Fruit fly (Drosophila melanogaster) whole organism, embryonic: ENCODE measurements around the gene fzy.

Experiments used
- Asciz ChIP-seq: fragments of 200-800 bp; sonication (Bioruptor generic); optimal IDR thresholded peaks from 2 replicates; lab custom pipeline; 2017; ENCODE audit warnings: missing biosample characterization, mild to moderate bottlenecking, missing genetic modification characterization, missing genetic modification reagents
- Atf3 ChIP-seq: fragments of 200-800 bp; sonication (Bioruptor generic); optimal IDR thresholded peaks from 3 replicates; lab custom pipeline; 2016; ENCODE audit warnings: missing biosample characterization, missing genetic modification characterization
- BEAF-32 ChIP-seq: fragments of 200-800 bp; sonication (Bioruptor generic); optimal IDR thresholded peaks from 3 replicates; lab custom pipeline; 2017; ENCODE audit warnings: missing biosample characterization, missing genetic modification characterization, mild to moderate bottlenecking, moderate library complexity, missing genetic modification reagents
- CG10431 ChIP-seq: fragments of 200-800 bp; sonication (Bioruptor generic); optimal IDR thresholded peaks from 3 replicates; lab custom pipeline; 2018; ENCODE audit warnings: missing biosample characterization, mild to moderate bottlenecking, missing genetic modification characterization
- CG11398 ChIP-seq: fragments of 200-800 bp; sonication (Bioruptor generic); optimal IDR thresholded peaks from 2 replicates; lab custom pipeline; 2016; ENCODE audit warnings: missing biosample characterization, missing genetic modification characterization
- CG12236 ChIP-seq: fragments of 200-800 bp; sonication (Bioruptor generic); optimal IDR thresholded peaks from 2 replicates; lab custom pipeline; 2016; ENCODE audit warnings: missing biosample characterization, missing genetic modification characterization
- CG12391 ChIP-seq: fragments of 200-800 bp; sonication (Bioruptor generic); optimal IDR thresholded peaks from 3 replicates; lab custom pipeline; 2018; ENCODE audit warnings: missing biosample characterization, mild to moderate bottlenecking, missing genetic modification characterization, moderate library complexity
- CG12769 ChIP-seq: fragments of 200-800 bp; sonication (Bioruptor generic); optimal IDR thresholded peaks from 2 replicates; lab custom pipeline; 2019; ENCODE audit warnings: missing biosample characterization, mild to moderate bottlenecking, missing genetic modification characterization, moderate library complexity
- CG15269 ChIP-seq: fragments of 200-800 bp; sonication (Bioruptor generic); optimal IDR thresholded peaks from 2 replicates; lab custom pipeline; 2018; ENCODE audit warnings: missing biosample characterization, mild to moderate bottlenecking, missing genetic modification characterization, moderate library complexity
- CG16863 ChIP-seq: fragments of 200-800 bp; sonication (Bioruptor generic); optimal IDR thresholded peaks from 3 replicates; lab custom pipeline; 2016; ENCODE audit warnings: missing biosample characterization, missing genetic modification characterization
- CG17361 ChIP-seq: fragments of 200-800 bp; sonication (Bioruptor generic); IDR thresholded peaks from 3 replicates; pipeline ENCODE4 v1.3.6; 2022; ENCODE audit warnings: missing biosample characterization, missing genetic modification characterization
- CG2116 ChIP-seq: fragments of 200-800 bp; sonication (Bioruptor generic); optimal IDR thresholded peaks from 3 replicates; lab custom pipeline; 2018; ENCODE audit warnings: missing biosample characterization, mild to moderate bottlenecking, missing genetic modification characterization
- CG2199 ChIP-seq: fragments of 200-800 bp; sonication (Bioruptor generic); IDR thresholded peaks from 3 replicates; pipeline ENCODE4 v1.3.6; 2022; ENCODE audit warnings: missing biosample characterization, missing genetic modification characterization
- CG2712 ChIP-seq: fragments of 200-800 bp; optimal IDR thresholded peaks from 3 replicates; lab custom pipeline; 2019; ENCODE audit warnings: missing biosample characterization, mild to moderate bottlenecking, missing genetic modification characterization, moderate library complexity
- CG2889 ChIP-seq: fragments of 200-800 bp; sonication (Bioruptor generic); IDR thresholded peaks from 3 replicates; pipeline ENCODE4 v1.3.6; 2022; ENCODE audit warnings: missing biosample characterization, missing genetic modification characterization
- CG3281 ChIP-seq: fragments of 200-800 bp; sonication (Bioruptor generic); optimal IDR thresholded peaks from 3 replicates; lab custom pipeline; 2017; ENCODE audit warnings: missing biosample characterization, mild to moderate bottlenecking, missing genetic modification characterization
- CG33213 ChIP-seq: fragments of 200-800 bp; sonication (Bioruptor generic); optimal IDR thresholded peaks from 3 replicates; lab custom pipeline; 2016; ENCODE audit warnings: missing biosample characterization, missing genetic modification characterization
- CG42726 ChIP-seq: fragments of 200-800 bp; sonication (Bioruptor generic); IDR thresholded peaks from 2 replicates; pipeline ENCODE4 v1.3.6; 2022; ENCODE audit warnings: missing biosample characterization, missing genetic modification characterization; ENCODE audit not compliant: partially characterized antibody
- CG4282 ChIP-seq: fragments of 200-800 bp; sonication (Bioruptor generic); optimal IDR thresholded peaks from 2 replicates; lab custom pipeline; 2016; ENCODE audit warnings: missing biosample characterization, missing genetic modification characterization
- CG4820 ChIP-seq: fragments of 200-800 bp; sonication (Bioruptor generic); optimal IDR thresholded peaks from 3 replicates; lab custom pipeline; 2016; ENCODE audit warnings: missing biosample characterization, missing genetic modification characterization
- CG8359 ChIP-seq: fragments of 200-800 bp; sonication (Bioruptor generic); optimal IDR thresholded peaks from 2 replicates; lab custom pipeline; 2017; ENCODE audit warnings: missing biosample characterization, mild to moderate bottlenecking, missing genetic modification characterization, borderline replicate concordance
- CG9609 ChIP-seq: fragments of 200-800 bp; sonication (Bioruptor generic); optimal IDR thresholded peaks from 3 replicates; lab custom pipeline; 2016; ENCODE audit warnings: missing biosample characterization, missing genetic modification characterization
- Camta ChIP-seq: fragments of 200-800 bp; sonication (Bioruptor generic); optimal IDR thresholded peaks from 2 replicates; lab custom pipeline; 2016; ENCODE audit warnings: missing biosample characterization, missing genetic modification characterization
- Dll ChIP-seq: fragments of 200-800 bp; sonication (Bioruptor generic); IDR thresholded peaks from 4 replicates; pipeline ENCODE4 v1.3.6; 2022; ENCODE audit warnings: missing biosample characterization, missing genetic modification characterization; ENCODE audit not compliant: partially characterized antibody
- Dref ChIP-seq: fragments of 200-800 bp; sonication (Bioruptor generic); IDR thresholded peaks from 2 replicates; pipeline ENCODE4 v1.3.6; 2022; ENCODE audit warnings: missing biosample characterization, missing genetic modification characterization
- Sry-β ChIP-seq: fragments of 200-800 bp; sonication (Bioruptor generic); optimal IDR thresholded peaks from 2 replicates; lab custom pipeline; 2018; ENCODE audit warnings: missing biosample characterization, mild to moderate bottlenecking, missing genetic modification characterization, moderate library complexity
- TFAM ChIP-seq: fragments of 200-800 bp; sonication (Bioruptor generic); optimal IDR thresholded peaks from 2 replicates; lab custom pipeline; 2017; ENCODE audit warnings: missing biosample characterization, missing genetic modification characterization, inconsistent platforms
- bbx ChIP-seq: fragments of 200-800 bp; sonication (Bioruptor generic); IDR thresholded peaks from 2 replicates; pipeline ENCODE4 v1.3.6; 2022; ENCODE audit warnings: missing biosample characterization, missing genetic modification characterization; ENCODE audit not compliant: partially characterized antibody
- bowl ChIP-seq: fragments of 200-800 bp; sonication (Bioruptor generic); IDR thresholded peaks from 2 replicates; pipeline ENCODE4 v1.3.6; 2022; ENCODE audit warnings: missing biosample characterization, missing genetic modification characterization
- bsh ChIP-seq, 2 experiments: fragments of 200-800 bp; sonication (Bioruptor generic); optimal IDR thresholded peaks; 2 replicates each; lab custom pipeline; 2017 to 2018; ENCODE audit warnings: mild to moderate bottlenecking in 2 of 2, missing biosample characterization in 2 of 2, missing genetic modification characterization in 2 of 2, moderate library complexity in 1 of 2
- cg ChIP-seq: fragments of 200-800 bp; sonication (Bioruptor generic); optimal IDR thresholded peaks from 3 replicates; lab custom pipeline; 2019; ENCODE audit warnings: missing biosample characterization, mild to moderate bottlenecking, missing genetic modification characterization, moderate library complexity
- chm ChIP-seq: fragments of 200-800 bp; sonication (Bioruptor generic); IDR thresholded peaks from 2 replicates; pipeline ENCODE4 v1.3.6; 2022; ENCODE audit warnings: missing biosample characterization, missing genetic modification characterization
- croc ChIP-seq: fragments of 200-800 bp; sonication (Bioruptor generic); conservative IDR thresholded peaks from 3 replicates; pipeline ENCODE4 v1.3.6; 2022; ENCODE audit warnings: missing biosample characterization, missing genetic modification characterization
- da ChIP-seq: fragments of 200-800 bp; sonication (Bioruptor generic); optimal IDR thresholded peaks from 2 replicates; lab custom pipeline; 2016; ENCODE audit warnings: missing biosample characterization, missing genetic modification characterization
- ewg ChIP-seq: fragments of 200-800 bp; sonication (Bioruptor generic); optimal IDR thresholded peaks from 3 replicates; lab custom pipeline; 2017; ENCODE audit warnings: mild to moderate bottlenecking, missing biosample characterization, missing genetic modification reagents, missing genetic modification characterization
- gce ChIP-seq: fragments of 200-800 bp; sonication (Bioruptor generic); IDR thresholded peaks from 3 replicates; pipeline ENCODE4 v1.3.6; 2022; ENCODE audit warnings: missing biosample characterization, missing genetic modification characterization
- gsb-n ChIP-seq: fragments of 200-800 bp; sonication (Bioruptor generic); optimal IDR thresholded peaks from 3 replicates; lab custom pipeline; 2018; ENCODE audit warnings: missing biosample characterization, mild to moderate bottlenecking, missing genetic modification characterization
- lola ChIP-seq, 3 experiments: fragments of >200 bp in 2 of 3; fragments of 200-800 bp in 1 of 3; sonication (Bioruptor generic) in 1 of 3; optimal IDR thresholded peaks; 2 replicates each; lab custom pipeline; 2017 to 2019; ENCODE audit warnings: missing biosample characterization in 3 of 3, missing genetic modification characterization in 3 of 3, mild to moderate bottlenecking in 1 of 3, moderate library complexity in 1 of 3
- prd ChIP-seq, 3 experiments: fragments of >200 bp in 2 of 3; fragments of 200-800 bp in 1 of 3; sonication (Bioruptor generic) in 1 of 3; optimal IDR thresholded peaks in 2 of 3; IDR thresholded peaks in 1 of 3; 2 replicates in 2 of 3; 3 replicates in 1 of 3; pipeline versions ENCODE4 v1.3.6 to Lab custom; 2017 to 2022; ENCODE audit warnings: missing biosample characterization in 1 of 3, missing genetic modification characterization in 1 of 3
- psq ChIP-seq: fragments of 200-800 bp; sonication (Bioruptor generic); optimal IDR thresholded peaks from 2 replicates; lab custom pipeline; 2017; ENCODE audit warnings: missing biosample characterization, missing genetic modification characterization
- salm ChIP-seq: fragments of 200-800 bp; sonication (Bioruptor generic); optimal IDR thresholded peaks from 2 replicates; lab custom pipeline; 2018; ENCODE audit warnings: missing biosample characterization, mild to moderate bottlenecking, missing genetic modification characterization
- sens-2 ChIP-seq: fragments of 200-800 bp; sonication (Bioruptor generic); IDR thresholded peaks from 2 replicates; pipeline ENCODE4 v1.3.6; 2022; ENCODE audit warnings: missing biosample characterization, missing genetic modification characterization
- ssp ChIP-seq: fragments of 200-800 bp; sonication (Bioruptor generic); IDR thresholded peaks from 2 replicates; pipeline ENCODE4 v1.3.6; 2022; ENCODE audit warnings: missing biosample characterization, missing genetic modification characterization
- stc ChIP-seq: fragments of 200-800 bp; sonication (Bioruptor generic); IDR thresholded peaks from 2 replicates; pipeline ENCODE4 v1.3.6; 2022; ENCODE audit warnings: missing biosample characterization, missing genetic modification characterization
- tll ChIP-seq, 2 experiments: fragments of 200-800 bp in 1 of 2; fragments of >200 bp in 1 of 2; sonication (Bioruptor generic) in 1 of 2; optimal IDR thresholded peaks; 2 replicates each; lab custom pipeline; 2017 to 2019; ENCODE audit warnings: missing biosample characterization in 2 of 2, missing genetic modification characterization in 2 of 2, mild to moderate bottlenecking in 1 of 2, moderate library complexity in 1 of 2
- toy ChIP-seq: fragments of 200-800 bp; sonication (Bioruptor generic); IDR thresholded peaks from 2 replicates; pipeline ENCODE4 v1.3.6; 2022; ENCODE audit warnings: missing biosample characterization, missing genetic modification characterization
- trh ChIP-seq: fragments of 200-800 bp; sonication (Bioruptor generic); optimal IDR thresholded peaks from 2 replicates; lab custom pipeline; 2016; ENCODE audit warnings: missing biosample characterization, missing genetic modification characterization
- zen ChIP-seq: fragments of 200-800 bp; sonication (Bioruptor generic); optimal IDR thresholded peaks from 3 replicates; lab custom pipeline; 2018; ENCODE audit warnings: missing biosample characterization, mild to moderate bottlenecking, missing genetic modification characterization, moderate library complexity
- zfh1 ChIP-seq: fragments of 200-800 bp; sonication (Bioruptor generic); IDR thresholded peaks from 3 replicates; pipeline ENCODE4 v1.3.6; 2022; ENCODE audit warnings: missing biosample characterization, missing genetic modification characterization

The fzy gene

DNA sequence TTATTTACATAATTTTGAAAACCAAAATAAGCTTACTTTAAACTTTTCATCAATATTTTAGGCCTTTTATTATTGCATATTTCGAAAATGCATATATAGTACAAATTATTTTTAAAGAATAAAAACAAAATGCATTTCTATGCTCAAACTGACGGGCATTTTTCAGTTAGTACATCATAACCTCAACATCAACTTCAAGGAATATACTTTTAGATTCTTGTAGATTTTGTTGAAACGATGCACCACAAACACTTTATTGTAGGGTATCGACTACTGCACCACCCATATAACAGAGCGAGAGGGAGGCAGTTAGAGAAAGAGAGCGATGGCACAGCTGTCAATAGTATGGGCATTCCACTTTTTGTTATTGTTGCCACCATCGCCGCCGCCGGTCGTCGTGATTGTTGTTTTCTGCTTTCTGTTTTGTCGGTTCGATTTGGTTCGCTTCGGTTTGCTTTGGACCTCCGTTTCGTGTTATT is 30.9 kb upstream of the fzy start (continued):
- TF ChIP-seq BEAF-32 (GFP tag; lab: Kevin White, UChicago), result no peak
- peak; percentile 81 for TF ChIP-seq psq (GFP tag; lab: Kevin White, UChicago)
- TF ChIP-seq Dll (GFP tag; lab: Robert Waterston, UW), result no peak
- TF ChIP-seq CG3281 (GFP tag; lab: Kevin White, UChicago), result peak; percentile 80
- TF ChIP-seq sens-2, result peak; percentile 52
- TF ChIP-seq gce, result peak; percentile 45; the same call in 1 of the 3 replicates
- peak; percentile 41; the same call in 1 of the 2 replicates for TF ChIP-seq chm (GFP tag; lab: Robert Waterston, UW)
- no peak for TF ChIP-seq Dref
- TF ChIP-seq CG15269 (tag; lab: Kevin White, UChicago), result peak; percentile 94
- TF ChIP-seq croc (GFP tag; lab: Robert Waterston, UW), result peak; percentile 80
- TF ChIP-seq zfh1 (GFP tag; lab: Robert Waterston, UW), result peak; percentile 82
- TF ChIP-seq Asciz (GFP tag; lab: Kevin White, UChicago), result peak; percentile 96
- TF ChIP-seq CG10431 (GFP tag; lab: Kevin White, UChicago), result peak; percentile 76
- TF ChIP-seq tll (GFP tag; optimal IDR thresholded peaks at IDR 0.05; lab: Kevin White, UChicago), result peak in 1 of 2 experiments; percentile 41
- TF ChIP-seq bsh (GFP tag; optimal IDR thresholded peaks at IDR 0.05; lab: Kevin White, UChicago), result peak; percentile 85 to 93
- peak; percentile 91 for TF ChIP-seq CG16863 (GFP tag; lab: Kevin White, UChicago)
- TF ChIP-seq CG2712 (tag; lab: Kevin White, UChicago), result peak; percentile 96
- peak; percentile 44; the same call in 1 of the 2 replicates for TF ChIP-seq ssp (GFP tag; lab: Robert Waterston, UW)
- no peak for TF ChIP-seq CG2889 (GFP tag; lab: Robert Waterston, UW)
- TF ChIP-seq salm, result peak; percentile 92
- TF ChIP-seq CG42726 (GFP tag; lab: Robert Waterston, UW), result no peak
- TF ChIP-seq da (GFP tag; lab: Kevin White, UChicago), result peak; percentile 83
- TF ChIP-seq Camta (GFP tag; lab: Kevin White, UChicago), result peak; percentile 94
- peak; percentile 81 for TF ChIP-seq Atf3 (GFP tag; lab: Kevin White, UChicago)
- TF ChIP-seq CG17361 (GFP tag; lab: Robert Waterston, UW), result peak; percentile 98
- TF ChIP-seq CG33213 (GFP tag; lab: Kevin White, UChicago), result peak; percentile 65
- peak; percentile 85 for TF ChIP-seq CG11398 (GFP tag; lab: Kevin White, UChicago)
- peak; percentile 92 for TF ChIP-seq CG4820 (GFP tag; lab: Kevin White, UChicago)
- TF ChIP-seq ewg (GFP tag; lab: Kevin White, UChicago), result peak; percentile 90
- peak; percentile 73 for TF ChIP-seq CG12769 (tag; lab: Kevin White, UChicago)
- TF ChIP-seq toy (GFP tag; lab: Robert Waterston, UW), result no peak
- peak; percentile 88 for TF ChIP-seq gsb-n (tag; lab: Kevin White, UChicago)
- TF ChIP-seq Sry-β (GFP tag; lab: Kevin White, UChicago), result peak; percentile 59
- TF ChIP-seq CG8359 (GFP tag; lab: Kevin White, UChicago), result peak; percentile 83
- TF ChIP-seq zen, result peak; percentile 59
- TF ChIP-seq CG4282 (GFP tag; lab: Kevin White, UChicago), result peak; percentile 30
- TF ChIP-seq CG2199, result peak; percentile 90
- TF ChIP-seq CG9609 (GFP tag; lab: Kevin White, UChicago), result peak; percentile 68
- peak; percentile 56; the same call in 1 of the 2 replicates for TF ChIP-seq bowl (GFP tag; lab: Robert Waterston, UW)
- TF ChIP-seq CG12236 (GFP tag; lab: Kevin White, UChicago), result peak; percentile 81
- TF ChIP-seq prd (optimal IDR thresholded peaks at IDR 0.05; lab: Kevin White, UChicago), result no peak
- peak; percentile 80 for TF ChIP-seq prd (GFP tag; IDR thresholded peaks at IDR 0.05; lab: Robert Waterston, UW)
- TF ChIP-seq bbx, result peak; percentile 47
- TF ChIP-seq TFAM (GFP tag; lab: Kevin White, UChicago), result peak; percentile 42
- TF ChIP-seq trh (GFP tag; lab: Kevin White, UChicago), result peak; percentile 81
- peak in 1 of 3 experiments; percentile 94 for TF ChIP-seq lola (GFP tag; optimal IDR thresholded peaks at IDR 0.05; lab: Kevin White, UChicago)
- TF ChIP-seq cg, result peak; percentile 66
- peak; percentile 86 for TF ChIP-seq stc (GFP tag; lab: Robert Waterston, UW)
- TF ChIP-seq CG2116 (GFP tag; lab: Kevin White, UChicago), result peak; percentile 58
- peak; percentile 96 for TF ChIP-seq CG12391 (tag; lab: Kevin White, UChicago)
